Worm (Caenorhabditis elegans) whole organism, young adult: Measurements from ENCODE around the gene Y62E10A.19.

Experiments
- B0035.1 ChIP-seq: sonication (generic microtip); optimal IDR thresholded peaks from 2 replicates; lab custom pipeline; 2016; ENCODE audit warnings: missing genetic modification characterization, mild to moderate bottlenecking, missing compliant biosample characterization, missing genotype, missing genetic modification reagents
- C06A6.2 ChIP-seq: fragments of 200-800 bp; sonication (Bioruptor generic); conservative IDR thresholded peaks from 2 replicates; pipeline ENCODE4 v1.3.6; 2022; ENCODE audit warnings: missing genetic modification characterization, missing compliant biosample characterization
- D2030.7 ChIP-seq: fragments of 200-800 bp; sonication (Bioruptor generic); IDR thresholded peaks from 2 replicates; pipeline ENCODE4 v1.3.6; 2022; ENCODE audit warnings: missing genetic modification reagents, missing genetic modification characterization, missing compliant biosample characterization
- F10E7.11 ChIP-seq: sonication (generic microtip); optimal IDR thresholded peaks from 2 replicates; lab custom pipeline; 2017; ENCODE audit warnings: mild to moderate bottlenecking, missing genetic modification characterization, moderate library complexity, missing compliant biosample characterization
- F33H1.4 ChIP-seq: fragments of 200-800 bp; sonication (Bioruptor generic); IDR thresholded peaks from 2 replicates; pipeline ENCODE4 v1.3.6; 2022; ENCODE audit warnings: missing genetic modification reagents, missing genetic modification characterization, missing compliant biosample characterization
- F37B4.10 ChIP-seq: fragments of 200-800 bp; sonication (Bioruptor generic); IDR thresholded peaks from 2 replicates; pipeline ENCODE4 v1.3.6; 2022; ENCODE audit warnings: missing genetic modification characterization, missing compliant biosample characterization
- K11D2.4 ChIP-seq: fragments of 200-800 bp; sonication (Bioruptor generic); IDR thresholded peaks from 2 replicates; pipeline ENCODE4 v1.3.6; 2022; ENCODE audit warnings: missing genetic modification reagents, missing genetic modification characterization, missing compliant biosample characterization
- K12H6.12 ChIP-seq: fragments of 200-800 bp; sonication (Bioruptor generic); optimal IDR thresholded peaks from 2 replicates; lab custom pipeline; 2018; ENCODE audit warnings: mild to moderate bottlenecking, missing genetic modification characterization, missing compliant biosample characterization
- akir-1 ChIP-seq: fragments of 200-800 bp; sonication (Bioruptor generic); optimal IDR thresholded peaks from 2 replicates; lab custom pipeline; 2018; ENCODE audit warnings: mild to moderate bottlenecking, missing genetic modification characterization, moderate library complexity, missing compliant biosample characterization
- aptf-2 ChIP-seq: fragments of 200-800 bp; sonication (Bioruptor generic); conservative IDR thresholded peaks from 2 replicates; pipeline ENCODE4 v1.3.6; 2022; ENCODE audit warnings: missing genetic modification reagents, missing genetic modification characterization, missing compliant biosample characterization
- attf-3 ChIP-seq: fragments of 200-800 bp; sonication (Bioruptor generic); conservative IDR thresholded peaks from 2 replicates; pipeline ENCODE4 v1.3.6; 2022; ENCODE audit warnings: missing genetic modification reagents, missing genetic modification characterization, missing compliant biosample characterization
- attf-6 ChIP-seq: fragments of 200-800 bp; sonication (Bioruptor generic); IDR thresholded peaks from 2 replicates; pipeline ENCODE4 v1.3.6; 2022; ENCODE audit warnings: missing genetic modification reagents, missing genetic modification characterization, missing compliant biosample characterization
- cebp-1 ChIP-seq, 2 experiments: fragments of 200-800 bp in 1 of 2; sonication (Bioruptor generic) in 1 of 2; sonication (generic microtip) in 1 of 2; IDR thresholded peaks in 1 of 2; optimal IDR thresholded peaks in 1 of 2; 2 replicates each; pipeline versions ENCODE4 v1.3.6 to Lab custom; 2017 to 2022; ENCODE audit warnings: missing compliant biosample characterization in 2 of 2, missing genetic modification characterization in 2 of 2, mild to moderate bottlenecking in 1 of 2, missing genetic modification reagents in 1 of 2, moderate library complexity in 1 of 2
- ceh-27 ChIP-seq: fragments of 200-800 bp; sonication (Bioruptor generic); optimal IDR thresholded peaks from 2 replicates; lab custom pipeline; 2018; ENCODE audit warnings: mild to moderate bottlenecking, missing genetic modification characterization, moderate library complexity, missing compliant biosample characterization
- ceh-58 ChIP-seq: fragments of 200-800 bp; sonication (Bioruptor generic); IDR thresholded peaks from 2 replicates; pipeline ENCODE4 v1.3.6; 2022; ENCODE audit warnings: missing genetic modification characterization, missing compliant biosample characterization
- ceh-79 ChIP-seq: sonication (generic microtip); optimal IDR thresholded peaks from 2 replicates; lab custom pipeline; 2017; ENCODE audit warnings: mild to moderate bottlenecking, missing genetic modification characterization, missing compliant biosample characterization
- ceh-91 ChIP-seq: fragments of 200-800 bp; sonication (Bioruptor generic); IDR thresholded peaks from 2 replicates; pipeline ENCODE4 v1.3.6; 2022; ENCODE audit warnings: missing genetic modification reagents, missing genetic modification characterization, missing compliant biosample characterization
- dpff-1 ChIP-seq: sonication (generic microtip); optimal IDR thresholded peaks from 2 replicates; lab custom pipeline; 2017; ENCODE audit warnings: mild to moderate bottlenecking, missing genetic modification characterization, missing compliant biosample characterization
- dpl-1 ChIP-seq: fragments of 150-350 bp; optimal IDR thresholded peaks from 2 replicates; lab custom pipeline; 2014; ENCODE audit warnings: missing biosample characterization, missing genetic modification reagents, missing genetic modification characterization
- efl-1 ChIP-seq: fragments of 150-350 bp; optimal IDR thresholded peaks from 2 replicates; lab custom pipeline; 2014; ENCODE audit warnings: missing biosample characterization, missing genetic modification reagents, missing genetic modification characterization
- egl-18 ChIP-seq: fragments of 200-800 bp; sonication (Bioruptor generic); IDR thresholded peaks from 2 replicates; pipeline ENCODE4 v1.3.6; 2022; ENCODE audit warnings: missing genetic modification reagents, missing genetic modification characterization, missing compliant biosample characterization
- egrh-3 ChIP-seq: fragments of 200-800 bp; sonication (Bioruptor generic); IDR thresholded peaks from 2 replicates; pipeline ENCODE4 v1.3.6; 2022; ENCODE audit warnings: missing genetic modification reagents, missing genetic modification characterization, missing compliant biosample characterization
- ekl-4 ChIP-seq: fragments of 200-800 bp; sonication (Bioruptor generic); IDR thresholded peaks from 2 replicates; pipeline ENCODE4 v1.3.6; 2022; ENCODE audit warnings: missing genetic modification reagents, missing genetic modification characterization, missing compliant biosample characterization
- gei-17 ChIP-seq: fragments of 200-800 bp; sonication (Bioruptor generic); optimal IDR thresholded peaks from 2 replicates; lab custom pipeline; 2018; ENCODE audit warnings: mild to moderate bottlenecking, missing genetic modification characterization, missing compliant biosample characterization
- hmg-20 ChIP-seq: fragments of 200-800 bp; sonication (Bioruptor generic); IDR thresholded peaks from 2 replicates; pipeline ENCODE4 v1.3.6; 2022; ENCODE audit warnings: missing genetic modification reagents, missing genetic modification characterization, missing compliant biosample characterization
- hrde-1 ChIP-seq: sonication (generic microtip); optimal IDR thresholded peaks from 2 replicates; lab custom pipeline; 2016; ENCODE audit warnings: missing genetic modification characterization, mild to moderate bottlenecking, missing compliant biosample characterization, moderate library complexity, missing genotype, missing genetic modification reagents, borderline replicate concordance
- let-526 ChIP-seq: fragments of 200-800 bp; sonication (Bioruptor generic); IDR thresholded peaks from 2 replicates; pipeline ENCODE4 v1.3.6; 2022; ENCODE audit warnings: missing genetic modification reagents, missing genetic modification characterization, missing compliant biosample characterization
- let-607 ChIP-seq, 2 experiments: fragments of 200-800 bp in 1 of 2; sonication (Bioruptor generic) in 1 of 2; sonication (generic microtip) in 1 of 2; optimal IDR thresholded peaks; 2 replicates each; lab custom pipeline; 2016 to 2018; ENCODE audit warnings: mild to moderate bottlenecking in 2 of 2, missing compliant biosample characterization in 2 of 2, missing genetic modification characterization in 2 of 2, moderate library complexity in 2 of 2, missing genotype in 1 of 2
- lin-35 ChIP-seq, 3 experiments: fragments of 150-350 bp in 2 of 3; sonication (generic microtip) in 1 of 3; optimal IDR thresholded peaks; 2 replicates each; lab custom pipeline; 2014 to 2018; ENCODE audit warnings: missing biosample characterization in 3 of 3, missing genetic modification characterization in 3 of 3, missing genetic modification reagents in 3 of 3
- lin-54 ChIP-seq: fragments of 200-800 bp; sonication (Bioruptor generic); optimal IDR thresholded peaks from 2 replicates; lab custom pipeline; 2018; ENCODE audit warnings: mild to moderate bottlenecking, missing genetic modification characterization, missing compliant biosample characterization
- lsl-1 ChIP-seq: fragments of 200-800 bp; sonication (Bioruptor generic); optimal IDR thresholded peaks from 2 replicates; lab custom pipeline; 2018; ENCODE audit warnings: mild to moderate bottlenecking, missing genetic modification characterization, moderate library complexity, missing compliant biosample characterization
- madf-6 ChIP-seq: fragments of 200-800 bp; sonication (Bioruptor generic); IDR thresholded peaks from 2 replicates; pipeline ENCODE4 v1.3.6; 2022; ENCODE audit warnings: missing genetic modification reagents, missing genetic modification characterization, missing compliant biosample characterization
- madf-8 ChIP-seq: fragments of 200-800 bp; sonication (Bioruptor generic); conservative IDR thresholded peaks from 2 replicates; pipeline ENCODE4 v1.3.6; 2022; ENCODE audit warnings: missing genetic modification reagents, missing genetic modification characterization, missing compliant biosample characterization
- mel-28 ChIP-seq: sonication (generic microtip); optimal IDR thresholded peaks from 2 replicates; lab custom pipeline; 2016; ENCODE audit warnings: borderline replicate concordance, mild to moderate bottlenecking, missing genetic modification characterization, missing compliant biosample characterization
- mxl-1 ChIP-seq: sonication (generic microtip); optimal IDR thresholded peaks from 2 replicates; lab custom pipeline; 2016; ENCODE audit warnings: missing genetic modification characterization, missing compliant biosample characterization
- nhr-90 ChIP-seq: sonication (generic microtip); optimal IDR thresholded peaks from 2 replicates; lab custom pipeline; 2016; ENCODE audit warnings: missing genotype, mild to moderate bottlenecking, missing genetic modification characterization, missing compliant biosample characterization
- snpc-1.1 ChIP-seq: sonication (generic microtip); optimal IDR thresholded peaks from 2 replicates; lab custom pipeline; 2017; ENCODE audit warnings: missing genetic modification characterization, mild to moderate bottlenecking, missing compliant biosample characterization, antibody characterized with exemption, moderate library complexity, missing genotype, missing genetic modification reagents; ENCODE audit not compliant: insufficient read depth
- snpc-4 ChIP-seq, 5 experiments: fragments of 150-350 bp in 1 of 5; sonication (generic microtip) in 4 of 5; optimal IDR thresholded peaks; 2 replicates each; lab custom pipeline; 2014 to 2018; ENCODE audit warnings: missing genetic modification characterization in 5 of 5, missing biosample characterization in 3 of 5, antibody characterized with exemption in 2 of 5, mild to moderate bottlenecking in 2 of 5, missing compliant biosample characterization in 2 of 5, missing genotype in 2 of 5, moderate library complexity in 2 of 5, missing genetic modification reagents in 1 of 5
- tbp1 ChIP-seq: fragments of 200-800 bp; sonication (Bioruptor generic); optimal IDR thresholded peaks from 2 replicates; lab custom pipeline; 2018; ENCODE audit warnings: mild to moderate bottlenecking, missing genetic modification characterization, missing compliant biosample characterization
- xnd-1 ChIP-seq: sonication (generic microtip); optimal IDR thresholded peaks from 2 replicates; lab custom pipeline; 2016; ENCODE audit warnings: missing genotype, missing genetic modification reagents, missing genetic modification characterization, missing compliant biosample characterization
- ztf-26 ChIP-seq: sonication (generic microtip); optimal IDR thresholded peaks from 2 replicates; lab custom pipeline; 2017; ENCODE audit warnings: missing genetic modification characterization, missing compliant biosample characterization

Y62E10A.19 gene

DNA sequence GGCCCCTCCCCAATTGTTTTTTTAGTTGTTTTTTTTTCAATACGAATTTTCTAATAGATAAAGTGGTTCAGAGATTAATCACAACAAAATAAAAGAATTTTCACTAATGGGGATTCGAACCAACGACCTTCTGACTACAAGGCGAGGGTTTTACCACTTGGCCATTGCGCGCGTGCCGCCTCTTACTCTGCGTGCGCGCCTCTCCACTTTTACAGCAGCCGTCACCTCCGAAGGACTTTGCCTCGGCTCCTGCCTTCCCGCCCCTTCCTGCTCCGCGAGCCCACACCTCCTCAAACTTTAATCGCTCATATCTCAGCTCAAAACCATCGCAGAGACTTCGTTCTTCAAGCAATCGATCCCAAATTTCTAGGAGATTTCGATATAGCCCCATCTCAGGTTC is 22.0 kb upstream of the Y62E10A.19 start (continued):
- TF ChIP-seq tbp1 (GFP tag; lab: Kevin White, UChicago), result peak; percentile 72
- peak; percentile 19; the same call in 1 of the 2 replicates for TF ChIP-seq madf-8 (GFP tag; lab: Robert Waterston, UW)
- peak; percentile 87 for TF ChIP-seq attf-6 (GFP tag; lab: Robert Waterston, UW)

DNA sequence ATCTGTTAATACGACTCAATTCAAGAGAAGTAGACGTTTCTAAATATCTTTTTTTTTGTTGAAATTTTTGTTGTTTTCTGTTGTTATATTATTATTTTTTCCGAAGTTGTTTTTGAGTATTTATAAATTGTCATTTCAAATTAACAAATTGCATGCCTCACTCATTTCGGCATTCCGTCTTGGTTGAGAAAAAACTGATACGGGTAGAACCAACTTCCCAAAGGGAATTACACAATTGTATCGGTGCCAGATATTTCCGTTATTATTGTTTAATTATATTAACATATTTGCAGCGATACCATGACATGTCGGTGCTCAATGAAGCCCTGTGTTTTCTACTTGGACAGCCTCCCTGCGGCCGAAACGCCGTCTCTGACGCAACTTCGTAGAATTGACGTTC is 21.1 kb upstream of the Y62E10A.19 start, which contains the start of gene K09B11.4:
K09B11.4 (plus strand) TSS at position 301 of the 400 bp plus-strand sequence.
- TF ChIP-seq hrde-1 (no peak), F10E7.11 (tag; lab: Kevin White, UChicago) (no peak), egrh-3 (GFP tag; lab: Robert Waterston, UW) (no peak), dpff-1 (tag; lab: Kevin White, UChicago) (no peak), lin-35 (GFP tag; optimal IDR thresholded peaks at IDR 0.05; lab: Kevin White, UChicago) (no peak), aptf-2 (GFP tag; lab: Robert Waterston, UW) (no peak), let-526 (no peak), K12H6.12 (no peak), ekl-4 (no peak)

DNA sequence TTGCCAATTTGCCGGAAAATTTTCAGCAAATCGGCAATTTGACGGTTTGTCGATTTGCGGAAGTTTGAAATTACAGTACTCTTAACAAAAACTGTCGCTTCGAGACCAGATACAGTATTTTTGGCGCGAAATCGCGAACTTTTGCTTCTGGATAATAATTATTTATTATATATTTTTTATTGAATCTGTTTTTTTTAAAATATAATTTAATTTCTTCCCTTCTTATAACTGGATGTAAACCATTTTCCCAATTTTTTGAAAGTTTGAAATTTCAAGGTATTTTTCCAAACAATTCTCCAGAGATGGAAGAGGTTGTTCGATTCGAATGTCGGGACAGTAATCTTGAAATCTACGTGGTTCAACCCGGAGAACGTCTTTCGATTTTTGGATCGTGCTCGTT is 14.1 kb upstream of the Y62E10A.19 start, which contains the start of gene nol-9:
nol-9 (plus strand) TSS at position 301 of the 400 bp plus-strand sequence.
- TF ChIP-seq F37B4.10 (no peak), ceh-27 (GFP tag; lab: Kevin White, UChicago) (no peak), mel-28 (tag; lab: Kevin White, UChicago) (no peak), aptf-2 (GFP tag; lab: Robert Waterston, UW) (no peak), ceh-58 (GFP tag; lab: Robert Waterston, UW) (no peak), let-607 (tag; optimal IDR thresholded peaks at IDR 0.05; lab: Kevin White, UChicago) (no peak)

DNA sequence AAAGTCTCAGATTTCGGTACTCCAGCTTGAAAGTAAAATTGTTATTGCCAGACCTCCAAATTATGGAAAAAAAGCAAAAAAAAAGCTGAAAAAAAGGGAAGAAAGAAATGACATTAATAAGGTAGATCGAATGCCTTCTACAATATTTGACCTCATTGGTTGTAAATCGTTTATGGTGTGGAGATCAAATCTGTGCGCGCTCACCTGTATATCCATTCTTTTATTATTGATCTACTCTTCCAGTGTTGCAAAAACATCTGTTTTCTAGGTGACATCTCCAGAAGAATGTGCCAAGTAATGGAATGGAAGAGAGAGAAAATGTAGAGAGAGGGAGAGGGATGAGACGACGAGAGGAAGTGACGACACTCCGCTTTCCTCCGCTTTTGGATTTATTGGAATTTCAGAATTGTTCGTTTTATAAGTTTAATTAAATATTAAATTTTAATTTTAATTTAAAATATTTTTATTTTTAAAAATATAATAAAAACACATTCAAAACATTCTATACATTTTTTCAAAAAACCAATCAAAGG is 7.7 kb upstream of the Y62E10A.19 start, which contains the start of the genes pik-1 and aptf-2:
pik-1 (plus strand) TSS at position 303 of the 533 bp plus-strand sequence.
aptf-2 (minus strand) TSS at position 313 of the 533 bp plus-strand sequence.
- peak; percentile 48 for TF ChIP-seq D2030.7 (GFP tag; lab: Robert Waterston, UW)
- peak; percentile 94 for TF ChIP-seq madf-6 (GFP tag; lab: Robert Waterston, UW)
- peak; percentile 58 for TF ChIP-seq xnd-1 (tag; lab: Kevin White, UChicago)
- TF ChIP-seq snpc-4 (GFP tag; optimal IDR thresholded peaks at IDR 0.05; lab: Kevin White, UChicago), result no peak
- peak in 1 of 4 experiments; percentile 10 for TF ChIP-seq snpc-4 (tag; optimal IDR thresholded peaks at IDR 0.05; lab: Kevin White, UChicago)
- TF ChIP-seq ceh-91 (GFP tag; lab: Robert Waterston, UW), result 0 out of 2 replicates have a peak, but pooled peaks have one; percentile 13
- TF ChIP-seq ztf-26 (tag; lab: Kevin White, UChicago), result no peak
- TF ChIP-seq hmg-20 (GFP tag; lab: Robert Waterston, UW), result no peak
- peak in 1 of 3 experiments; percentile 3 for TF ChIP-seq lin-35 (GFP tag; optimal IDR thresholded peaks at IDR 0.05; lab: Kevin White, UChicago)
- no peak for TF ChIP-seq snpc-1.1 (tag; lab: Kevin White, UChicago)
- TF ChIP-seq B0035.1 (tag; lab: Kevin White, UChicago), result no peak
- TF ChIP-seq egl-18 (GFP tag; lab: Robert Waterston, UW), result no peak
- TF ChIP-seq ceh-79 (tag; lab: Kevin White, UChicago), result no peak
- no peak for TF ChIP-seq C06A6.2
- peak; percentile 21; the same call in 1 of the 2 replicates for TF ChIP-seq F33H1.4 (GFP tag; lab: Robert Waterston, UW)
- TF ChIP-seq K11D2.4, result no peak
- TF ChIP-seq dpl-1 (GFP tag; lab: Kevin White, UChicago), result peak; percentile 54
- TF ChIP-seq mxl-1 (tag; lab: Kevin White, UChicago), result no peak
- peak; percentile 69 for TF ChIP-seq madf-8 (GFP tag; lab: Robert Waterston, UW)
- TF ChIP-seq lsl-1 (GFP tag; lab: Kevin White, UChicago), result peak; percentile 13
- TF ChIP-seq gei-17 (GFP tag; lab: Kevin White, UChicago), result no peak
- TF ChIP-seq attf-3, result peak; percentile 45; the same call in 1 of the 2 replicates
- TF ChIP-seq ekl-4, result no peak
- no peak for TF ChIP-seq akir-1 (GFP tag; lab: Kevin White, UChicago)
- no peak for TF ChIP-seq cebp-1 (GFP tag; IDR thresholded peaks at IDR 0.05; lab: Robert Waterston, UW)
- TF ChIP-seq cebp-1 (tag; optimal IDR thresholded peaks at IDR 0.05; lab: Kevin White, UChicago), result no peak
- peak; percentile 91 for TF ChIP-seq efl-1 (GFP tag; lab: Kevin White, UChicago)
- TF ChIP-seq nhr-90 (tag; lab: Kevin White, UChicago), result no peak
- TF ChIP-seq lin-54, result peak; percentile 15
